Worm (Caenorhabditis elegans) whole organism, L1 larva: Measurements from ENCODE around the gene unc-23.

Experiments used
- C34B4.2 ChIP-seq: sonication (generic microtip); optimal IDR thresholded peaks from 2 replicates; lab custom pipeline; 2017; ENCODE audit warnings: mild to moderate bottlenecking, missing genetic modification characterization, missing compliant biosample characterization
- Y116A8C.19 ChIP-seq: sonication (generic microtip); optimal IDR thresholded peaks from 2 replicates; lab custom pipeline; 2016; ENCODE audit warnings: missing compliant biosample characterization, missing genetic modification characterization, borderline replicate concordance
- ces-1 ChIP-seq: fragments of 150-350 bp; optimal IDR thresholded peaks from 2 replicates; lab custom pipeline; 2014; ENCODE audit warnings: missing biosample characterization, missing genetic modification reagents, missing genetic modification characterization
- fkh-10 ChIP-seq: sonication (generic microtip); optimal IDR thresholded peaks from 2 replicates; lab custom pipeline; 2017; ENCODE audit warnings: missing biosample characterization, missing genetic modification reagents, missing genetic modification characterization
- hpl-2 ChIP-seq: fragments of 150-350 bp; optimal IDR thresholded peaks from 2 replicates; lab custom pipeline; 2014; ENCODE audit warnings: missing biosample characterization, missing genetic modification reagents, missing genetic modification characterization
- nhr-11 ChIP-seq: fragments of 150-350 bp; optimal IDR thresholded peaks from 2 replicates; lab custom pipeline; 2014; ENCODE audit warnings: missing biosample characterization, missing genetic modification characterization
- nhr-20 ChIP-seq: sonication (generic microtip); optimal IDR thresholded peaks from 2 replicates; lab custom pipeline; 2016; ENCODE audit warnings: mild to moderate bottlenecking, missing genetic modification characterization, missing compliant biosample characterization
- nhr-77 ChIP-seq: fragments of 150-350 bp; optimal IDR thresholded peaks from 2 replicates; lab custom pipeline; 2014; ENCODE audit warnings: missing biosample characterization, missing genetic modification characterization
- nhr-85 ChIP-seq: sonication (generic microtip); peaks from one replicate; lab custom pipeline; 2016; ENCODE audit warnings: missing genetic modification characterization, inconsistent platforms, missing compliant biosample characterization
- snpc-4 ChIP-seq: fragments of 150-350 bp; optimal IDR thresholded peaks from 2 replicates; lab custom pipeline; 2014; ENCODE audit warnings: missing biosample characterization, missing genetic modification characterization
- ztf-11 ChIP-seq, 2 experiments: sonication (generic microtip); optimal IDR thresholded peaks; 2 replicates each; lab custom pipeline; 2016 to 2017; ENCODE audit warnings: missing genetic modification characterization in 2 of 2, missing biosample characterization in 1 of 2, missing compliant biosample characterization in 1 of 2

DNA sequence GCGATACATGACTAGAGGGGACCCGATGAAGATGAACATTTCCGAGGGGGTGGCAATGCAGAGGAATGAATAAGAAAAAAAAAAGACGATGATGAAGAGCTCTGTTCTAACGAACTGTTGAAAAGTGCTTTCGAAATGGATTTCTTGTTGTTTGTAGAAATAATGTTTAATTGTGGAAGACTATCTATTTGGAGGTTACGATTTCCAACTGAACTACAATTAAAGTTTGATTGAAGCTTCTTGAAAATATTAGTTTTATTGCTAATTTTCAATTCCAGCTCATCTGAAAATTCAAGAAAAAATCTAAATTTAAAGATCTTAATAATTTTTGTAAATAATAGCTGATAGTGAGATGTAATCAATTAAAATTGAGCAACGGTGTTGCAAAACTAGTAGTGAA lies 8.3 kb downstream of the unc-23 start:
- TF ChIP-seq nhr-77 (tag; lab: Kevin White, UChicago) (no peak), fkh-10 (no peak), nhr-20 (no peak), hpl-2 (GFP tag; lab: Kevin White, UChicago) (no peak), nhr-11 (no peak), ces-1 (GFP tag; lab: Kevin White, UChicago) (no peak), nhr-85 (no peak), Y116A8C.19 (no peak), snpc-4 (tag; lab: Kevin White, UChicago) (no peak), C34B4.2 (tag; lab: Kevin White, UChicago) (no peak), ztf-11 (tag; optimal IDR thresholded peaks at IDR 0.05; lab: Kevin White, UChicago) (no peak)
